Worm (Caenorhabditis elegans) whole organism, late embryonic: Measurements from ENCODE around the gene dhs-9.

Experiments used
- K09A11.1 ChIP-seq: sonication (generic microtip); optimal IDR thresholded peaks from 2 replicates; lab custom pipeline; 2017; ENCODE audit warnings: antibody characterized with exemption, mild to moderate bottlenecking, missing genetic modification characterization, missing compliant biosample characterization; ENCODE audit not compliant: insufficient read depth
- Y22D7AL.16 ChIP-seq: sonication (generic microtip); optimal IDR thresholded peaks from 2 replicates; lab custom pipeline; 2016; ENCODE audit warnings: missing genetic modification characterization, missing compliant biosample characterization
- elt-2 ChIP-seq: sonication (generic microtip); optimal IDR thresholded peaks from 2 replicates; lab custom pipeline; 2016; ENCODE audit warnings: missing genetic modification reagents, missing genetic modification characterization, missing compliant biosample characterization
- ets-4 ChIP-seq: sonication (generic microtip); optimal IDR thresholded peaks from 2 replicates; lab custom pipeline; 2016; ENCODE audit warnings: missing genetic modification characterization, missing compliant biosample characterization
- hlh-8 ChIP-seq: sonication (generic microtip); optimal IDR thresholded peaks from 2 replicates; lab custom pipeline; 2016; ENCODE audit warnings: missing genotype, missing genetic modification characterization, missing compliant biosample characterization
- pag-3 ChIP-seq: sonication (generic microtip); optimal IDR thresholded peaks from 2 replicates; lab custom pipeline; 2016; ENCODE audit warnings: missing compliant biosample characterization, missing genetic modification characterization, borderline replicate concordance
- pha-4 ChIP-seq: fragments of 150-350 bp; optimal IDR thresholded peaks from 2 replicates; lab custom pipeline; 2018; ENCODE audit warnings: missing biosample characterization, missing genetic modification reagents, missing genetic modification characterization
- rnt-1 ChIP-seq: sonication (generic microtip); optimal IDR thresholded peaks from 2 replicates; lab custom pipeline; 2016; ENCODE audit warnings: missing genetic modification characterization, missing compliant biosample characterization
- tbx-2 ChIP-seq: sonication (generic microtip); optimal IDR thresholded peaks from 2 replicates; lab custom pipeline; 2016; ENCODE audit warnings: missing genetic modification characterization, missing compliant biosample characterization

- TF ChIP-seq elt-2 (tag; lab: Kevin White, UChicago) (no peak), tbx-2 (tag; lab: Kevin White, UChicago) (no peak), hlh-8 (no peak), Y22D7AL.16 (tag; lab: Kevin White, UChicago) (no peak), pag-3 (tag; lab: Kevin White, UChicago) (no peak), K09A11.1 (no peak), rnt-1 (no peak), pha-4 (no peak), ets-4 (no peak)
Observed at ce11 chrIII:5372884-5373283, 5.0 kb upstream of the dhs-9 start.
